Fruit fly (Drosophila melanogaster) whole organism, embryonic: ENCODE measurements around the gene CG33346.

ENCODE experiments used
- ATbp ChIP-seq: fragments of 200-800 bp; sonication (Bioruptor generic); optimal IDR thresholded peaks from 2 replicates; lab custom pipeline; 2017; ENCODE audit warnings: missing biosample characterization, mild to moderate bottlenecking, missing genetic modification characterization, missing genetic modification reagents
- Ada2b ChIP-seq: fragments of 200-800 bp; sonication (Bioruptor generic); IDR thresholded peaks from 2 replicates; pipeline ENCODE4 v1.3.6; 2022; ENCODE audit warnings: missing biosample characterization, missing genetic modification characterization
- Atf6 ChIP-seq: fragments of 200-800 bp; sonication (Bioruptor generic); IDR thresholded peaks from 2 replicates; pipeline ENCODE4 v1.3.6; 2022; ENCODE audit warnings: missing biosample characterization, missing genetic modification characterization
- Bgb ChIP-seq: fragments of 200-800 bp; sonication (Bioruptor generic); IDR thresholded peaks from 2 replicates; pipeline ENCODE4 v1.3.6; 2022; ENCODE audit warnings: missing biosample characterization, missing genetic modification characterization; ENCODE audit not compliant: partially characterized antibody
- CG10366 ChIP-seq: fragments of 200-800 bp; sonication (Bioruptor generic); IDR thresholded peaks from 2 replicates; pipeline ENCODE4 v1.3.6; 2022; ENCODE audit warnings: missing biosample characterization, missing genetic modification characterization
- CG11504 ChIP-seq: fragments of 200-800 bp; sonication (Bioruptor generic); optimal IDR thresholded peaks from 3 replicates; lab custom pipeline; 2019; ENCODE audit warnings: missing biosample characterization, mild to moderate bottlenecking, missing genetic modification characterization, moderate library complexity
- CG12219 ChIP-seq: fragments of 200-800 bp; sonication (Bioruptor generic); optimal IDR thresholded peaks from 3 replicates; lab custom pipeline; 2018; ENCODE audit warnings: missing biosample characterization, mild to moderate bottlenecking, missing genetic modification characterization
- CG12299 ChIP-seq: fragments of 200-800 bp; sonication (Bioruptor generic); optimal IDR thresholded peaks from 2 replicates; lab custom pipeline; 2018; ENCODE audit warnings: missing biosample characterization, mild to moderate bottlenecking, missing genetic modification characterization
- CG12659 ChIP-seq: fragments of 200-800 bp; sonication (Bioruptor generic); optimal IDR thresholded peaks from 3 replicates; lab custom pipeline; 2017; ENCODE audit warnings: mild to moderate bottlenecking, missing biosample characterization, missing genetic modification reagents, missing genetic modification characterization
- CG13775 ChIP-seq: fragments of 200-800 bp; sonication (Bioruptor generic); optimal IDR thresholded peaks from 3 replicates; lab custom pipeline; 2017; ENCODE audit warnings: missing biosample characterization, mild to moderate bottlenecking, missing genetic modification characterization
- CG14710 ChIP-seq: fragments of 200-800 bp; sonication (Bioruptor generic); optimal IDR thresholded peaks from 3 replicates; lab custom pipeline; 2019; ENCODE audit warnings: missing biosample characterization, mild to moderate bottlenecking, missing genetic modification characterization, moderate library complexity
- CG15601 ChIP-seq: fragments of 200-800 bp; sonication (Bioruptor generic); optimal IDR thresholded peaks from 3 replicates; lab custom pipeline; 2019; ENCODE audit warnings: missing biosample characterization, mild to moderate bottlenecking, missing genetic modification characterization, moderate library complexity
- CG15696 ChIP-seq: fragments of 200-800 bp; sonication (Bioruptor generic); optimal IDR thresholded peaks from 2 replicates; lab custom pipeline; 2019; ENCODE audit warnings: missing biosample characterization, mild to moderate bottlenecking, missing genetic modification characterization, moderate library complexity
- CG1602 ChIP-seq: fragments of 200-800 bp; sonication (Bioruptor generic); optimal IDR thresholded peaks from 3 replicates; lab custom pipeline; 2016; ENCODE audit warnings: missing biosample characterization, missing genetic modification characterization
- CG16813 ChIP-seq: fragments of 200-800 bp; sonication (Bioruptor generic); IDR thresholded peaks from 3 replicates; pipeline ENCODE4 v1.3.6; 2022; ENCODE audit warnings: missing biosample characterization, missing genetic modification characterization; ENCODE audit not compliant: partially characterized antibody
- CG2712 ChIP-seq: fragments of 200-800 bp; optimal IDR thresholded peaks from 3 replicates; lab custom pipeline; 2019; ENCODE audit warnings: missing biosample characterization, mild to moderate bottlenecking, missing genetic modification characterization, moderate library complexity
- CG2889 ChIP-seq: fragments of 200-800 bp; sonication (Bioruptor generic); IDR thresholded peaks from 3 replicates; pipeline ENCODE4 v1.3.6; 2022; ENCODE audit warnings: missing biosample characterization, missing genetic modification characterization
- CG31365 ChIP-seq: fragments of 200-800 bp; sonication (Bioruptor generic); optimal IDR thresholded peaks from 2 replicates; lab custom pipeline; 2018; ENCODE audit warnings: missing biosample characterization, mild to moderate bottlenecking, missing genetic modification characterization
- CG31388 ChIP-seq: fragments of 200-800 bp; sonication (Bioruptor generic); optimal IDR thresholded peaks from 2 replicates; lab custom pipeline; 2016; ENCODE audit warnings: missing biosample characterization, missing genetic modification characterization
- CG3838 ChIP-seq: fragments of 200-800 bp; sonication (Bioruptor generic); optimal IDR thresholded peaks from 3 replicates; lab custom pipeline; 2016; ENCODE audit warnings: missing biosample characterization, missing genetic modification characterization
- CG3995 ChIP-seq: fragments of 200-800 bp; sonication (Bioruptor generic); optimal IDR thresholded peaks from 3 replicates; lab custom pipeline; 2016; ENCODE audit warnings: missing biosample characterization, missing genetic modification characterization
- CG6254 ChIP-seq: fragments of 200-800 bp; sonication (Bioruptor generic); optimal IDR thresholded peaks from 3 replicates; lab custom pipeline; 2017; ENCODE audit warnings: mild to moderate bottlenecking, missing biosample characterization, missing genetic modification reagents, missing genetic modification characterization
- CG6765 ChIP-seq: fragments of 200-800 bp; sonication (Bioruptor generic); optimal IDR thresholded peaks from 3 replicates; lab custom pipeline; 2017; ENCODE audit warnings: missing biosample characterization, mild to moderate bottlenecking, missing genetic modification characterization
- CG8281 ChIP-seq: fragments of 200-800 bp; sonication (Bioruptor generic); optimal IDR thresholded peaks from 2 replicates; lab custom pipeline; 2018; ENCODE audit warnings: missing biosample characterization, mild to moderate bottlenecking, missing genetic modification characterization, moderate library complexity
- CG8478 ChIP-seq: fragments of >200 bp; optimal IDR thresholded peaks from 2 replicates; lab custom pipeline; 2018
- Deaf1 ChIP-seq: fragments of 200-800 bp; optimal IDR thresholded peaks from 3 replicates; lab custom pipeline; 2019; ENCODE audit warnings: missing biosample characterization, mild to moderate bottlenecking, missing genetic modification characterization, moderate library complexity
- Dp ChIP-seq: fragments of 200-800 bp; sonication (Bioruptor generic); optimal IDR thresholded peaks from 2 replicates; lab custom pipeline; 2018; ENCODE audit warnings: missing biosample characterization, mild to moderate bottlenecking, missing genetic modification characterization, moderate library complexity
- Ets65A ChIP-seq: fragments of 200-800 bp; sonication (Bioruptor generic); peaks from one replicate; lab custom pipeline; 2016; ENCODE audit warnings: missing biosample characterization, missing genetic modification characterization
- Fer1 ChIP-seq: fragments of 200-800 bp; sonication (Bioruptor generic); optimal IDR thresholded peaks from 2 replicates; lab custom pipeline; 2017; ENCODE audit warnings: missing biosample characterization, mild to moderate bottlenecking, missing genetic modification characterization
- Lim3 ChIP-seq: fragments of 200-800 bp; sonication (Bioruptor generic); IDR thresholded peaks from 2 replicates; pipeline ENCODE4 v1.3.6; 2022; ENCODE audit warnings: missing biosample characterization, missing genetic modification characterization
- MESR4 ChIP-seq: fragments of 200-800 bp; sonication (Bioruptor generic); optimal IDR thresholded peaks from 2 replicates; lab custom pipeline; 2018; ENCODE audit warnings: missing biosample characterization, mild to moderate bottlenecking, missing genetic modification characterization, moderate library complexity
- Rx ChIP-seq: fragments of 200-800 bp; sonication (Bioruptor generic); IDR thresholded peaks from 2 replicates; pipeline ENCODE4 v1.3.6; 2022; ENCODE audit warnings: missing biosample characterization, missing genetic modification characterization
- Side ChIP-seq: fragments of 200-800 bp; sonication (Bioruptor generic); optimal IDR thresholded peaks from 2 replicates; lab custom pipeline; 2016; ENCODE audit warnings: missing biosample characterization, missing genetic modification characterization
- ac ChIP-seq: fragments of 200-800 bp; sonication (Bioruptor generic); optimal IDR thresholded peaks from 3 replicates; lab custom pipeline; 2017; ENCODE audit warnings: missing biosample characterization, mild to moderate bottlenecking, missing genetic modification characterization
- bsh ChIP-seq, 2 experiments: fragments of 200-800 bp; sonication (Bioruptor generic); optimal IDR thresholded peaks; 2 replicates each; lab custom pipeline; 2017 to 2018; ENCODE audit warnings: mild to moderate bottlenecking in 2 of 2, missing biosample characterization in 2 of 2, missing genetic modification characterization in 2 of 2, moderate library complexity in 1 of 2
- cas ChIP-seq: fragments of 200-800 bp; sonication (Bioruptor generic); IDR thresholded peaks from 2 replicates; pipeline ENCODE4 v1.3.6; 2022; ENCODE audit warnings: missing biosample characterization, missing genetic modification characterization
- chif ChIP-seq, 2 experiments: fragments of 200-800 bp; sonication (Bioruptor generic); optimal IDR thresholded peaks; 3 replicates each; lab custom pipeline; 2016; ENCODE audit warnings: missing biosample characterization in 2 of 2, missing genetic modification characterization in 2 of 2
- ci ChIP-seq: fragments of 200-800 bp; sonication (Bioruptor generic); IDR thresholded peaks from 3 replicates; pipeline ENCODE4 v1.3.6; 2022; ENCODE audit warnings: missing biosample characterization, missing genetic modification characterization
- eve ChIP-seq, 2 experiments: fragments of >200 bp; optimal IDR thresholded peaks; 2 replicates each; lab custom pipeline; 2017; ENCODE audit warnings: missing biosample characterization in 2 of 2, missing genetic modification characterization in 2 of 2
- her ChIP-seq: fragments of 200-800 bp; sonication (Bioruptor generic); optimal IDR thresholded peaks from 2 replicates; lab custom pipeline; 2016; ENCODE audit warnings: missing biosample characterization, missing genetic modification characterization
- jumu ChIP-seq: fragments of 200-800 bp; sonication (Bioruptor generic); optimal IDR thresholded peaks from 3 replicates; lab custom pipeline; 2016; ENCODE audit warnings: missing biosample characterization, missing genetic modification characterization
- luna ChIP-seq: fragments of 200-800 bp; sonication (Bioruptor generic); optimal IDR thresholded peaks from 2 replicates; lab custom pipeline; 2016; ENCODE audit warnings: missing biosample characterization, missing genetic modification characterization
- mld ChIP-seq: fragments of 200-800 bp; sonication (Bioruptor generic); IDR thresholded peaks from 3 replicates; pipeline ENCODE4 v1.3.6; 2022; ENCODE audit warnings: missing biosample characterization, missing genetic modification characterization; ENCODE audit not compliant: partially characterized antibody
- nom ChIP-seq: fragments of 200-800 bp; sonication (Bioruptor generic); optimal IDR thresholded peaks from 2 replicates; lab custom pipeline; 2017; ENCODE audit warnings: missing biosample characterization, missing genetic modification characterization, mild to moderate bottlenecking, moderate library complexity, missing genetic modification reagents
- oc ChIP-seq: fragments of 200-800 bp; sonication (Bioruptor generic); optimal IDR thresholded peaks from 2 replicates; lab custom pipeline; 2018; ENCODE audit warnings: missing biosample characterization, mild to moderate bottlenecking, missing genetic modification characterization, moderate library complexity
- pita ChIP-seq: fragments of 200-800 bp; sonication (Bioruptor generic); optimal IDR thresholded peaks from 2 replicates; lab custom pipeline; 2017; ENCODE audit warnings: missing biosample characterization, mild to moderate bottlenecking, missing genetic modification characterization
- schlank ChIP-seq: fragments of 200-800 bp; sonication (Bioruptor generic); optimal IDR thresholded peaks from 2 replicates; lab custom pipeline; 2018; ENCODE audit warnings: missing biosample characterization, mild to moderate bottlenecking, missing genetic modification characterization
- sens ChIP-seq: fragments of 200-800 bp; sonication (Bioruptor generic); peaks from one replicate; lab custom pipeline; 2016; ENCODE audit warnings: missing biosample characterization, missing genetic modification characterization
- sna ChIP-seq: fragments of 200-800 bp; sonication (Bioruptor generic); IDR thresholded peaks from 2 replicates; pipeline ENCODE4 v1.3.6; 2022; ENCODE audit warnings: missing biosample characterization, missing genetic modification characterization; ENCODE audit not compliant: partially characterized antibody
- sqz ChIP-seq: fragments of 200-800 bp; sonication (Bioruptor generic); optimal IDR thresholded peaks from 3 replicates; lab custom pipeline; 2018; ENCODE audit warnings: missing biosample characterization, mild to moderate bottlenecking, missing genetic modification characterization
- zfh2 ChIP-seq: fragments of 200-800 bp; sonication (Bioruptor generic); optimal IDR thresholded peaks from 2 replicates; lab custom pipeline; 2016; ENCODE audit warnings: missing biosample characterization, missing genetic modification characterization

Gene CG33346

dm6 chr3R:28672134-28672533 lies 3.1 kb downstream of the CG33346 start (continued):
- TF ChIP-seq CG8281: peak; percentile 48
- TF ChIP-seq ac (GFP tag; lab: Kevin White, UChicago): no peak
- peak; percentile 52 for TF ChIP-seq schlank (tag; lab: Kevin White, UChicago)
- TF ChIP-seq Bgb (GFP tag; lab: Robert Waterston, UW): peak; percentile 61
- TF ChIP-seq sens (GFP tag; lab: Kevin White, UChicago): peak; percentile 85
- peak; percentile 77 for TF ChIP-seq CG8478 (lab: Kevin White, UChicago)
- peak; percentile 68 for TF ChIP-seq ATbp (GFP tag; lab: Kevin White, UChicago)
- peak; percentile 98 for TF ChIP-seq Ets65A
- TF ChIP-seq Side (GFP tag; lab: Kevin White, UChicago): peak; percentile 84
- peak; percentile 51 for TF ChIP-seq CG13775 (GFP tag; lab: Kevin White, UChicago)
- TF ChIP-seq mld (GFP tag; lab: Robert Waterston, UW): no peak
- peak; percentile 84 for TF ChIP-seq CG1602 (GFP tag; lab: Kevin White, UChicago)
- peak; percentile 84 for TF ChIP-seq CG11504
- TF ChIP-seq oc (tag; lab: Kevin White, UChicago): peak; percentile 40
- peak; percentile 99 for TF ChIP-seq Dp
- TF ChIP-seq Atf6 (GFP tag; lab: Robert Waterston, UW): 0 out of 2 replicates have a peak, but pooled peaks have one; percentile 24
- TF ChIP-seq bsh (GFP tag; optimal IDR thresholded peaks at IDR 0.05; lab: Kevin White, UChicago): peak in 1 of 2 experiments; percentile 84
- TF ChIP-seq CG2889 (GFP tag; lab: Robert Waterston, UW): peak; percentile 43; the same call in 1 of the 3 replicates
- TF ChIP-seq CG15696 (tag; lab: Kevin White, UChicago): peak; percentile 88
- no peak; the same call in 1 of the 2 replicates for TF ChIP-seq cas
- peak; percentile 80 for TF ChIP-seq CG2712
- TF ChIP-seq CG14710 (tag; lab: Kevin White, UChicago): no peak
- peak; percentile 18 for TF ChIP-seq nom (GFP tag; lab: Kevin White, UChicago)
- TF ChIP-seq sna (GFP tag; lab: Robert Waterston, UW): no peak
- TF ChIP-seq CG10366 (GFP tag; lab: Robert Waterston, UW): peak; percentile 86
- peak; percentile 35 for TF ChIP-seq CG6765
- TF ChIP-seq MESR4 (GFP tag; lab: Kevin White, UChicago): no peak
- TF ChIP-seq CG31365: peak; percentile 85
- TF ChIP-seq CG3838 (GFP tag; lab: Kevin White, UChicago): peak; percentile 64
- TF ChIP-seq Ada2b (GFP tag; lab: Robert Waterston, UW): peak; percentile 71

dm6 chr3R:28674788-28675187 lies 5.8 kb downstream of the CG33346 start, which contains the start of gene snu:
Gene snu (plus strand): TSS chr3R:28675041.
- no peak for TF ChIP-seq CG12299 (tag; lab: Kevin White, UChicago)
- TF ChIP-seq CG12659 (GFP tag; lab: Kevin White, UChicago): no peak
- peak; percentile 69 for TF ChIP-seq sqz (GFP tag; lab: Kevin White, UChicago)
- no peak for TF ChIP-seq oc (tag; lab: Kevin White, UChicago)
- TF ChIP-seq sens (GFP tag; lab: Kevin White, UChicago): peak; percentile 58
- TF ChIP-seq Lim3 (GFP tag; lab: Robert Waterston, UW): no peak
- peak; percentile 60 for TF ChIP-seq Deaf1 (tag; lab: Kevin White, UChicago)
- peak; percentile 6 for TF ChIP-seq Fer1 (GFP tag; lab: Kevin White, UChicago)
- no peak for TF ChIP-seq CG6254
- no peak for TF ChIP-seq jumu
- no peak for TF ChIP-seq Atf6 (GFP tag; lab: Robert Waterston, UW)
- TF ChIP-seq zfh2 (GFP tag; lab: Kevin White, UChicago): no peak
- TF ChIP-seq CG31388 (GFP tag; lab: Kevin White, UChicago): no peak
- peak; percentile 44; the same call in 1 of the 3 replicates for TF ChIP-seq ci
- no peak for TF ChIP-seq pita (GFP tag; lab: Kevin White, UChicago)
- no peak for TF ChIP-seq Rx (GFP tag; lab: Robert Waterston, UW)
- TF ChIP-seq her (GFP tag; lab: Kevin White, UChicago): no peak
- TF ChIP-seq CG12219 (GFP tag; lab: Kevin White, UChicago): no peak
- TF ChIP-seq chif (GFP tag; optimal IDR thresholded peaks at IDR 0.05; lab: Kevin White, UChicago): no peak
- no peak for TF ChIP-seq CG15601 (tag; lab: Kevin White, UChicago)
- no peak for TF ChIP-seq CG16813 (GFP tag; lab: Robert Waterston, UW)
- no peak for TF ChIP-seq luna (GFP tag; lab: Kevin White, UChicago)
- no peak for TF ChIP-seq CG3995 (GFP tag; lab: Kevin White, UChicago)
- TF ChIP-seq eve (GFP tag; optimal IDR thresholded peaks at IDR 0.05; lab: Kevin White, UChicago): no peak
